Worm (Caenorhabditis elegans) whole organism, early embryonic: ENCODE results near the gene ddx-19.

ENCODE experiments used
- ama-1 ChIP-seq: fragments of 150-350 bp; optimal IDR thresholded peaks from 2 replicates; lab custom pipeline; 2014
- flt-1 ChIP-seq: fragments of 200-800 bp; sonication (Bioruptor generic); IDR thresholded peaks from 2 replicates; pipeline ENCODE4 v1.3.6; 2022; ENCODE audit warnings: missing genetic modification characterization, missing compliant biosample characterization
- hmbx-1 ChIP-seq: sonication (generic microtip); optimal IDR thresholded peaks from 2 replicates; lab custom pipeline; 2016; ENCODE audit warnings: mild to moderate bottlenecking, missing genetic modification characterization, missing compliant biosample characterization
- sea-1 ChIP-seq: fragments of 200-800 bp; sonication (Bioruptor generic); conservative IDR thresholded peaks from 2 replicates; pipeline ENCODE4 v1.3.6; 2022; ENCODE audit warnings: missing genetic modification characterization, missing compliant biosample characterization
- tra-4 ChIP-seq: sonication (generic microtip); optimal IDR thresholded peaks from 2 replicates; lab custom pipeline; 2017; ENCODE audit warnings: missing genetic modification characterization, missing compliant biosample characterization

- TF ChIP-seq ama-1 (lab: Kevin White, UChicago) (no peak), sea-1 (GFP tag; lab: Robert Waterston, UW) (no peak), tra-4 (no peak), hmbx-1 (tag; lab: Kevin White, UChicago) (no peak), flt-1 (GFP tag; lab: Robert Waterston, UW) (no peak)
These were observed 10.7 kb downstream of the ddx-19 start for ce11 chrII:8895398-8895797.
